Fruit fly (Drosophila melanogaster) whole organism, adult: Measurements from ENCODE around the gene CG32278.

Experiments used
- CG11617 ChIP-seq: fragments of 200-800 bp; sonication (Bioruptor generic); optimal IDR thresholded peaks from 2 replicates; lab custom pipeline; 2017; ENCODE audit warnings: mild to moderate bottlenecking, missing biosample characterization, missing genetic modification reagents, missing genetic modification characterization
- CG12768 ChIP-seq: fragments of 200-800 bp; sonication (Bioruptor generic); optimal IDR thresholded peaks from 2 replicates; lab custom pipeline; 2017; ENCODE audit warnings: missing biosample characterization, missing genetic modification characterization, mild to moderate bottlenecking, moderate library complexity, missing genetic modification reagents
- CG14711 ChIP-seq: fragments of 200-800 bp; sonication (Bioruptor generic); optimal IDR thresholded peaks from 2 replicates; lab custom pipeline; 2018; ENCODE audit warnings: missing biosample characterization, mild to moderate bottlenecking, missing genetic modification characterization, moderate library complexity
- CG1620 ChIP-seq: fragments of 200-800 bp; sonication (Bioruptor generic); optimal IDR thresholded peaks from 2 replicates; lab custom pipeline; 2016; ENCODE audit warnings: missing biosample characterization, missing genetic modification characterization
- CG33017 ChIP-seq: fragments of 200-800 bp; sonication (Bioruptor generic); optimal IDR thresholded peaks from 2 replicates; lab custom pipeline; 2018; ENCODE audit warnings: missing biosample characterization, mild to moderate bottlenecking, missing genetic modification characterization, moderate library complexity
- CG5204 ChIP-seq: fragments of 200-800 bp; sonication (Bioruptor generic); optimal IDR thresholded peaks from 2 replicates; lab custom pipeline; 2016; ENCODE audit warnings: missing biosample characterization, missing genetic modification characterization
- CG7045 ChIP-seq: fragments of 200-800 bp; sonication (Bioruptor generic); optimal IDR thresholded peaks from 2 replicates; lab custom pipeline; 2017; ENCODE audit warnings: missing biosample characterization, mild to moderate bottlenecking, missing genetic modification characterization
- CG7101 ChIP-seq: fragments of 200-800 bp; sonication (Bioruptor generic); optimal IDR thresholded peaks from 2 replicates; lab custom pipeline; 2018; ENCODE audit warnings: missing biosample characterization, mild to moderate bottlenecking, missing genetic modification characterization, moderate library complexity
- Clk ChIP-seq: fragments of 200-800 bp; sonication (Bioruptor generic); optimal IDR thresholded peaks from 2 replicates; lab custom pipeline; 2017; ENCODE audit warnings: missing biosample characterization, missing genetic modification characterization
- Crg-1 ChIP-seq: fragments of 200-800 bp; sonication (Bioruptor generic); optimal IDR thresholded peaks from 2 replicates; lab custom pipeline; 2016; ENCODE audit warnings: missing biosample characterization, missing genetic modification characterization
- Hr96 ChIP-seq: fragments of 200-800 bp; sonication (Bioruptor generic); optimal IDR thresholded peaks from 2 replicates; lab custom pipeline; 2016; ENCODE audit warnings: missing biosample characterization, missing genetic modification characterization
- Mnt ChIP-seq: fragments of 200-800 bp; sonication (Bioruptor generic); optimal IDR thresholded peaks from 2 replicates; lab custom pipeline; 2016; ENCODE audit warnings: missing biosample characterization, mild to moderate bottlenecking, missing genetic modification characterization
- bab1 ChIP-seq: fragments of 200-800 bp; sonication (Bioruptor generic); optimal IDR thresholded peaks from 3 replicates; lab custom pipeline; 2019; ENCODE audit warnings: missing biosample characterization, mild to moderate bottlenecking, missing genetic modification characterization, moderate library complexity
- cic ChIP-seq: fragments of 200-800 bp; sonication (Bioruptor generic); optimal IDR thresholded peaks from 2 replicates; lab custom pipeline; 2017; ENCODE audit warnings: missing biosample characterization, mild to moderate bottlenecking, missing genetic modification characterization, moderate library complexity
- cnc ChIP-seq, 2 experiments: fragments of >200 bp; optimal IDR thresholded peaks; 2 replicates each; lab custom pipeline; 2017
- kay ChIP-seq: fragments of 200-800 bp; sonication (Bioruptor generic); peaks from one replicate; lab custom pipeline; 2016; ENCODE audit warnings: missing biosample characterization, missing genetic modification characterization, borderline replicate concordance
- ovo ChIP-seq: fragments of 200-800 bp; sonication (Bioruptor generic); optimal IDR thresholded peaks from 2 replicates; lab custom pipeline; 2016; ENCODE audit warnings: missing biosample characterization, missing genetic modification characterization
- pad ChIP-seq: fragments of 200-800 bp; sonication (Bioruptor generic); optimal IDR thresholded peaks from 3 replicates; lab custom pipeline; 2017; ENCODE audit warnings: missing biosample characterization, missing genetic modification characterization, mild to moderate bottlenecking, moderate library complexity, missing genetic modification reagents
- tj ChIP-seq: fragments of 200-800 bp; sonication (Bioruptor generic); optimal IDR thresholded peaks from 3 replicates; lab custom pipeline; 2017; ENCODE audit warnings: missing biosample characterization, mild to moderate bottlenecking, missing genetic modification characterization, moderate library complexity
- toe ChIP-seq: fragments of 200-800 bp; sonication (Bioruptor generic); optimal IDR thresholded peaks from 2 replicates; lab custom pipeline; 2016; ENCODE audit warnings: missing biosample characterization, missing genetic modification characterization

CG32278 gene

DNA sequence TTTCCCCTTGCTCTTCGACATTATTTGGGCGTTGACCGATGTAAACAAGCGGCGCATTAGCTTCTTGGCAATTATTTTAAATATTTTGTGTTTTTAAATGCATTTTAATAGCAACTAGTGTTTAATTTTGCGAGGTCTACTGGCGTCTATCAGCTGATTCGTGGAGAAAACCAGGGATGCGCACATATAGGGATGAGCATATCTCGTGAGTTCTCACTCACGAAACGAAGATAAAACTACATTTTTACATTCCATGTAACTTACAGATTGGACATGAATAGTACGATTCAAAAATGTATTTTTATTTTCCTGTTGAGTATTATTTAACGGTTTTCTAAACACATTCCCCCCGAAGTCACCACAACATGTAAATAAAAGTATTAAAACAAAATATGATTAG lies 28.4 kb downstream of the CG32278 start, which contains the start of gene CG14966:
TSS of gene CG14966 (minus strand) at position 168 of the 400 bp plus-strand sequence.
- no peak for TF ChIP-seq CG5204 (GFP tag; lab: Kevin White, UChicago)
- peak; percentile 2 for TF ChIP-seq cic (GFP tag; lab: Kevin White, UChicago)
- TF ChIP-seq pad (GFP tag; lab: Kevin White, UChicago) = no peak
- peak; percentile 40 for TF ChIP-seq CG11617
- TF ChIP-seq CG7045 (GFP tag; lab: Kevin White, UChicago) = peak; percentile 5
- peak; percentile 80 for TF ChIP-seq bab1 (GFP tag; lab: Kevin White, UChicago)
- peak; percentile 57 for TF ChIP-seq Mnt (GFP tag; lab: Kevin White, UChicago)
- TF ChIP-seq tj (GFP tag; lab: Kevin White, UChicago) = peak; percentile 32
- TF ChIP-seq toe = peak; percentile 23
- no peak for TF ChIP-seq CG12768 (GFP tag; lab: Kevin White, UChicago)
- TF ChIP-seq CG1620 (GFP tag; lab: Kevin White, UChicago) = peak; percentile 32
- no peak for TF ChIP-seq kay (GFP tag; lab: Kevin White, UChicago)
- no peak for TF ChIP-seq CG14711 (tag; lab: Kevin White, UChicago)
- TF ChIP-seq Hr96 = no peak
- peak; percentile 54 for TF ChIP-seq ovo (GFP tag; lab: Kevin White, UChicago)
- peak; percentile 6 for TF ChIP-seq CG33017 (tag; lab: Kevin White, UChicago)
- TF ChIP-seq CG7101 (tag; lab: Kevin White, UChicago) = peak; percentile 50
- TF ChIP-seq Clk (GFP tag; lab: Kevin White, UChicago) = no peak
- no peak for TF ChIP-seq Crg-1 (GFP tag; lab: Kevin White, UChicago)

DNA sequence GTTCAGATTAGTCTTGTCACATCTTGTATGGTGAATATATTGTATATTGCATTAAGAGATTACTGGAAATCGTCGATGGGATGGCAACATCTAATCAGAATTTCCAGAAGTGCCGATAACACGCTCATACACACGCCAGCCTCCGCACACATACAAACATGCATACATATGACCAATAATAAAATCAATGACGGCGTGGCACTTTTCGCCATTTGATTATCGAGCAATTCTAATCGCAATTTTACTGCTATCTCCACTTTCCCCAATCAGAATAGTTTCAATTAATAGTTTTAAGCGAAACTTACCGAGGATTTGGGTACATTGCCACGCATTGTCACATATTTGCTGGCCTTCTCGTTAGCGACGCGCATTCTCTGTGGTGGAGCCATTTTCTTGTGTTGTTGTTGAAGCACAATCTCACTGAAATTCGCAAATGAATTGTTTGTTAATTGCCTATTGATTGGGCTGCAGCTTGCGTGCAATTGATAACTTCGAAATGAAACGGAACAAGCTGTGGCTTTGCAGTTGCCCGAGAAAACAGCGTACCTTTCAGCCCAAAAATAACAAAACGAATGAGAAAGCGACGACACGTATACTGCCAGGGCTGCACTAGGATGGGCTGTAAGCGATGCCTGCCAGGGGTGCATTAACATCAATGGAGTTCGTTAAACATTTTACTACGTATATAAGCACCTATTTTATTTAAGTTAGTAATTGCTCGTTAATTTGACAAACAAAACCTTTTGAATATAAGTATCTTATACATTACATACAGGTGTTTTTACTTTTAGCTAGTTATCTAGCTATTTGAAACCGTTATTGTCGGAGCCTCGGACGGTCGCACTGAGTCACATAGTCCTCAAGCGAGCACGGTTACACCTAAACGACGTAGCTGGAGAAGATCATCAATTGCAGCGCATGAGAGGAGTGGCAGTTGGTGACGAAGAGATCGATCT lies 29.6 kb downstream of the CG32278 start, which contains the start of the genes CG32276 and gry:
TSS of gene CG32276 (minus strand) at position 601 of the 956 bp plus-strand sequence.
TSS of gene gry (plus strand) at position 644 of the 956 bp plus-strand sequence.
- TF ChIP-seq CG7101 (tag; lab: Kevin White, UChicago) = peak; percentile 88
- peak; percentile 62 for TF ChIP-seq CG33017 (tag; lab: Kevin White, UChicago)
- TF ChIP-seq tj (GFP tag; lab: Kevin White, UChicago) = peak; percentile 65
- TF ChIP-seq CG7045 (GFP tag; lab: Kevin White, UChicago) = peak; percentile 82
- peak; percentile 82 for TF ChIP-seq CG5204 (GFP tag; lab: Kevin White, UChicago)
- peak; percentile 58 for TF ChIP-seq cic (GFP tag; lab: Kevin White, UChicago)
- TF ChIP-seq CG11617 = peak; percentile 87
- TF ChIP-seq ovo (GFP tag; lab: Kevin White, UChicago) = peak; percentile 91
- peak; percentile 87 for TF ChIP-seq Hr96
- peak; percentile 90 for TF ChIP-seq Mnt (GFP tag; lab: Kevin White, UChicago)
- no peak for TF ChIP-seq kay (GFP tag; lab: Kevin White, UChicago)
- peak; percentile 49 for TF ChIP-seq Clk (GFP tag; lab: Kevin White, UChicago)
- no peak for TF ChIP-seq cnc (optimal IDR thresholded peaks at IDR 0.05; lab: Kevin White, UChicago)
- TF ChIP-seq CG14711 (tag; lab: Kevin White, UChicago) = peak; percentile 81
- TF ChIP-seq pad (GFP tag; lab: Kevin White, UChicago) = peak; percentile 71
- TF ChIP-seq Crg-1 (GFP tag; lab: Kevin White, UChicago) = peak; percentile 74
- TF ChIP-seq bab1 (GFP tag; lab: Kevin White, UChicago) = peak; percentile 91
- TF ChIP-seq CG1620 (GFP tag; lab: Kevin White, UChicago) = peak; percentile 82
- peak; percentile 93 for TF ChIP-seq toe
- TF ChIP-seq CG12768 (GFP tag; lab: Kevin White, UChicago) = peak; percentile 78

DNA sequence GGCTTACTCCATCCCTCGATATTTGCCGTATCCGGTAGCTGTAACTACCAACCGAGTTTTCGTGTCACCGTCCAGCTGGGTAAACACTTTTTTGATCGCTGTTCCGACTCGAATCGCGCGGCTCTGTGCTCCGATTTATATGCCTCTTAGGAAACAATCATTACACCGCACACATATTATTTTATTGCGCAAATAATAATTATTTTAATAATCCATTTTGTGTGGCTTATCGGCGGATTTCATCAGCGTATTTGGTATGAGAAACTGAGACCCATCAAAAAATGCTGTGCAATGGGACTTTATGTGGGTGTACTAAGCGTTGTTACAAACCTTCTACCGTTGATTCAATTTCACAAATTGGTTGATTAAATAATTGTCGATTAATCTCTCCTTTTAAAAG lies 34.0 kb downstream of the CG32278 start, which contains the start of gene CG32271:
TSS of gene CG32271 (minus strand) at position 101 of the 400 bp plus-strand sequence.
- TF ChIP-seq CG5204 (GFP tag; lab: Kevin White, UChicago) = no peak
- TF ChIP-seq kay (GFP tag; lab: Kevin White, UChicago) = no peak
- TF ChIP-seq Clk (GFP tag; lab: Kevin White, UChicago) = no peak
- no peak for TF ChIP-seq tj (GFP tag; lab: Kevin White, UChicago)
- TF ChIP-seq Mnt (GFP tag; lab: Kevin White, UChicago) = no peak
- no peak for TF ChIP-seq cnc (optimal IDR thresholded peaks at IDR 0.05; lab: Kevin White, UChicago)
- no peak for TF ChIP-seq bab1 (GFP tag; lab: Kevin White, UChicago)
- TF ChIP-seq CG11617 = no peak
- TF ChIP-seq Crg-1 (GFP tag; lab: Kevin White, UChicago) = no peak
- no peak for TF ChIP-seq pad (GFP tag; lab: Kevin White, UChicago)
- no peak for TF ChIP-seq CG12768 (GFP tag; lab: Kevin White, UChicago)
- TF ChIP-seq CG1620 (GFP tag; lab: Kevin White, UChicago) = no peak

DNA sequence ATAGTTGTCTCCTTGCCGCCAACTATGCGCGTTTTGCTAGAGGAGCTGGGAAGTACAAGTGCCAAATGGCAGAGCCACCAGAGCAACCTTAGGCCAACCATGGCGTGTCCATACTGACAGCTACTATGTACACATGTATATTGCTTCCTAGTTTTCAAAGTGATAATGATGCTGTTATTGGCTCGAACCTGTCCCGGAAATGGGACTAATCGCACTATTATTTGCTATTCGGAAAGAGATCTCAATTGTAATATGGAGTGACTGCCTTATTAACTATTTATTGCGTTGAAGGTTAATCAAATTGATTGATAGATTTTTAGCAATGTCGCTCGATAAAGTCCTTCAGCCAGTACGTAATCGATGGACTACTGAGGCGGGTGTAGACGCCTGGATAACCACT lies 35.3 kb downstream of the CG32278 start, which contains the start of gene CG33159:
TSS of gene CG33159 (minus strand) at position 101 of the 400 bp plus-strand sequence.
- TF ChIP-seq cic (GFP tag; lab: Kevin White, UChicago) (no peak), CG5204 (GFP tag; lab: Kevin White, UChicago) (no peak), bab1 (GFP tag; lab: Kevin White, UChicago) (no peak), Clk (GFP tag; lab: Kevin White, UChicago) (no peak), kay (GFP tag; lab: Kevin White, UChicago) (no peak)

DNA sequence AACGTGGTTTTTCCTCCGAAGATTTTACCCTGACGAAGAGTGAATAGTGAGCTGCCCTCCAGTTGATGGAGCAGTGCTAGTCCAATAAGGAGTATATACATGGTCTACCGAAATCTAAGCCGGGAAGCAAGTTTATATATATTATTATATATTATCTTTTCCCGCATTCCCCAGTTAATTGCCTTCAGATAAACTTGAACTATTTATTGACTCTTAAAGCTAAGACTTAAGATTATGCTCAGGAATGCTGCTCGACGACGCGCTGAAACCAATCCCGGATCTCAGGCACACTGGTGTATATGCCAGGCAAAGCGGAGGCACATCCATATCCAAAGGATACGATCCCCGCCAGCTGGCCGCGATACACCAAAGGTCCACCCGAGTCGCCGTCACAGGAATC lies 36.3 kb downstream of the CG32278 start, which contains the start of gene CG32277:
TSS of gene CG32277 (minus strand) at position 101 of the 400 bp plus-strand sequence.
- TF ChIP-seq pad (GFP tag; lab: Kevin White, UChicago) (no peak), tj (GFP tag; lab: Kevin White, UChicago) (no peak)
